Fruit fly (Drosophila melanogaster): ENCODE measurements around the gene Wdfy2.
A peak's percentile ranks its signal among the peaks of the same experiment; 100 is the strongest.

Wdfy2 gene

DNA sequence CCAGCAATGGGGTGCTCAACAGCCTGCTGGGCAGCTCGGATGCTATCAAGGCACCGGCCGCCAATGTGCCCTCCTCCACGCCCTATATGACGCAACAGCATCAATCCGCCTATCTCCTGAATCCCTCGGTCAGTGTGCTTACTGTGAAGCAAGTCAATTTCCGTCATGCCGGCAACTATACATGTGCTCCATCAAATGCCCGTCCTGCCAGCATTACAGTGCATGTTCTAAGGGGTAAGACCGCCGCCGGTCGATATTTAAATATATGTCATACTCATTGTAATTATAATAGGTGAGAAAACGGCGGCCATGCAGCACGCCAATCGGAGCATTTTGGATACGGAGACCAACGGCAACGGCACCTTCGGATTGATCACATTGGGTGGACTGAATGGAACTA, 44.5 kb upstream of the Wdfy2 start:
- TF ChIP-seq N (GFP tag; optimal IDR thresholded peaks at IDR 0.05) (no peak), CG32264 (GFP tag; optimal IDR thresholded peaks at IDR 0.05) (no peak), tai (GFP tag; optimal IDR thresholded peaks at IDR 0.05) (no peak), Rel (GFP tag; optimal IDR thresholded peaks at IDR 0.05) (no peak), Rel (tag; optimal IDR thresholded peaks at IDR 0.05) (no peak), GATAd (GFP tag; optimal IDR thresholded peaks at IDR 0.05) (no peak), foxo (GFP tag; optimal IDR thresholded peaks at IDR 0.05) (no peak), Vsx2 (GFP tag; optimal IDR thresholded peaks at IDR 0.05; ENCODE audit: partially characterized antibody) (no peak)

- TF ChIP-seq woc (GFP tag; optimal IDR thresholded peaks at IDR 0.05) (no peak), Rel (GFP tag; optimal IDR thresholded peaks at IDR 0.05) (no peak), Rel (tag; optimal IDR thresholded peaks at IDR 0.05) (peak; percentile 1)
Observed at dm6 chr2L:10379865-10380264, 43.2 kb upstream of the Wdfy2 start, which contains the start of gene gny. Gene gny (plus strand): TSS chr2L:10380103.

dm6 chr2L:10381890-10382450, 41.1 kb upstream of the Wdfy2 start, which contains the start of gene CG5096:
Gene CG5096 (plus strand): TSS chr2L:10382263.
- TF ChIP-seq Myc (optimal IDR thresholded peaks at IDR 0.05) (no peak), psq (GFP tag; optimal IDR thresholded peaks at IDR 0.05) (peak; percentile 59), GATAd (GFP tag; optimal IDR thresholded peaks at IDR 0.05) (no peak), rgr (GFP tag; optimal IDR thresholded peaks at IDR 0.05) (peak; percentile 85), h (GFP tag; optimal IDR thresholded peaks at IDR 0.05) (peak; percentile 91), Sp1 (GFP tag; optimal IDR thresholded peaks at IDR 0.05) (peak; percentile 80), Jra (GFP tag; optimal IDR thresholded peaks at IDR 0.05) (peak; percentile 31), CG32264 (GFP tag; optimal IDR thresholded peaks at IDR 0.05) (peak; percentile 33), HLH106 (tag; optimal IDR thresholded peaks at IDR 0.05) (peak; percentile 74), fru (GFP tag; optimal IDR thresholded peaks at IDR 0.05) (peak; percentile 90), woc (GFP tag; optimal IDR thresholded peaks at IDR 0.05) (peak; percentile 56), CrebA (GFP tag; optimal IDR thresholded peaks at IDR 0.05; ENCODE audit: borderline replicate concordance) (no peak), Rel (GFP tag; optimal IDR thresholded peaks at IDR 0.05) (no peak), Rel (tag; optimal IDR thresholded peaks at IDR 0.05) (peak; percentile 96), brk (GFP tag; optimal IDR thresholded peaks at IDR 0.05) (peak; percentile 69), dsf (GFP tag; optimal IDR thresholded peaks at IDR 0.05; ENCODE audit: borderline replicate concordance) (peak; percentile 4), dl (GFP tag; optimal IDR thresholded peaks at IDR 0.05; ENCODE audit: insufficient read depth in 1 of 2, partially characterized antibody in 2 of 2) (no peak), Vsx2 (GFP tag; optimal IDR thresholded peaks at IDR 0.05; ENCODE audit: partially characterized antibody) (no peak), Dfd (GFP tag; optimal IDR thresholded peaks at IDR 0.05) (no peak), Hnf4 (GFP tag; optimal IDR thresholded peaks at IDR 0.05) (peak; percentile 67), N (GFP tag; optimal IDR thresholded peaks at IDR 0.05) (no peak), ey (GFP tag; optimal IDR thresholded peaks at IDR 0.05) (peak; percentile 80), dmrt93B (GFP tag; optimal IDR thresholded peaks at IDR 0.05) (no peak), sage (GFP tag; optimal IDR thresholded peaks at IDR 0.05) (peak; percentile 38), foxo (GFP tag; optimal IDR thresholded peaks at IDR 0.05) (peak; percentile 49 to 87), tai (GFP tag; optimal IDR thresholded peaks at IDR 0.05) (peak; percentile 11), OdsH (GFP tag; optimal IDR thresholded peaks at IDR 0.05) (peak; percentile 84), sv (GFP tag; optimal IDR thresholded peaks at IDR 0.05) (peak; percentile 77)

dm6 chr2L:10386208-10386805, 36.8 kb upstream of the Wdfy2 start, which contains the start of the genes Cdk1 and mRpS7:
Gene Cdk1 (minus strand): TSS chr2L:10386262.
Gene mRpS7 (plus strand): TSS chr2L:10386662.
- TF ChIP-seq HLH106 (tag; optimal IDR thresholded peaks at IDR 0.05), result peak; percentile 59
- peak; percentile 43 for TF ChIP-seq sv (GFP tag; optimal IDR thresholded peaks at IDR 0.05)
- peak; percentile 43 for TF ChIP-seq Jra (GFP tag; optimal IDR thresholded peaks at IDR 0.05)
- TF ChIP-seq OdsH (GFP tag; optimal IDR thresholded peaks at IDR 0.05), result peak; percentile 4
- TF ChIP-seq jim (GFP tag; optimal IDR thresholded peaks at IDR 0.05), result no peak
- peak; percentile 49 for TF ChIP-seq fru (GFP tag; optimal IDR thresholded peaks at IDR 0.05)
- TF ChIP-seq Sp1 (GFP tag; optimal IDR thresholded peaks at IDR 0.05), result peak; percentile 55
- TF ChIP-seq psq (GFP tag; optimal IDR thresholded peaks at IDR 0.05), result peak; percentile 27
- peak in 1 of 2 experiments; percentile 61 for TF ChIP-seq foxo (GFP tag; optimal IDR thresholded peaks at IDR 0.05)
- peak; percentile 30 for TF ChIP-seq brk (GFP tag; optimal IDR thresholded peaks at IDR 0.05)
- TF ChIP-seq dmrt93B (GFP tag; optimal IDR thresholded peaks at IDR 0.05), result no peak
- peak; percentile 76 for TF ChIP-seq woc (GFP tag; optimal IDR thresholded peaks at IDR 0.05)
- TF ChIP-seq rgr (GFP tag; optimal IDR thresholded peaks at IDR 0.05), result peak; percentile 2
- peak; percentile 9 for TF ChIP-seq Myc (optimal IDR thresholded peaks at IDR 0.05)
- TF ChIP-seq Rel (GFP tag; optimal IDR thresholded peaks at IDR 0.05), result no peak
- TF ChIP-seq Rel (tag; optimal IDR thresholded peaks at IDR 0.05), result no peak
- TF ChIP-seq tai (GFP tag; optimal IDR thresholded peaks at IDR 0.05), result peak; percentile 47
- peak; percentile 28 for TF ChIP-seq ey (GFP tag; optimal IDR thresholded peaks at IDR 0.05)
- peak; percentile 3 for TF ChIP-seq sage (GFP tag; optimal IDR thresholded peaks at IDR 0.05)
- no peak for TF ChIP-seq lola (GFP tag; optimal IDR thresholded peaks at IDR 0.05)
- peak; percentile 49 for TF ChIP-seq Hnf4 (GFP tag; optimal IDR thresholded peaks at IDR 0.05)
- TF ChIP-seq Hr83 (GFP tag; optimal IDR thresholded peaks at IDR 0.05; ENCODE audit: poor library complexity, severe bottlenecking), result no peak
- peak; percentile 44 for TF ChIP-seq h (GFP tag; optimal IDR thresholded peaks at IDR 0.05)
